Worm (Caenorhabditis elegans): ENCODE results near the gene H12C20.7.

Gene H12C20.7

ce11 chrV:11610481-11610880, 37.7 kb upstream of the H12C20.7 start, which contains the start of gene sas-5 (continued):
- TF ChIP-seq fkh-10 (GFP tag; optimal IDR thresholded peaks at IDR 0.05) (no peak), dpl-1 (GFP tag; optimal IDR thresholded peaks at IDR 0.05) (peak; percentile 85 to 92 (median 90)), jun-1 (tag; optimal IDR thresholded peaks at IDR 0.05) (peak; percentile 21), sptf-1 (tag; optimal IDR thresholded peaks at IDR 0.05) (no peak), unc-86 (tag; optimal IDR thresholded peaks at IDR 0.05) (peak; percentile 72), pqm-1 (tag; optimal IDR thresholded peaks at IDR 0.05) (no peak), lin-35 (GFP tag; optimal IDR thresholded peaks at IDR 0.05) (peak; percentile 86 to 95), isw-1 (GFP tag; IDR thresholded peaks at IDR 0.05) (peak; percentile 55), irx-1 (tag; optimal IDR thresholded peaks at IDR 0.05) (peak; percentile 59), unc-30 (tag; optimal IDR thresholded peaks at IDR 0.05) (no peak), aly-2 (tag; optimal IDR thresholded peaks at IDR 0.05) (no peak), C04F5.9 (tag; optimal IDR thresholded peaks at IDR 0.05) (peak; percentile 4), ceh-88 (GFP tag; IDR thresholded peaks at IDR 0.05) (peak; percentile 56; the same call in 1 of the 2 replicates), nhr-28 (tag; optimal IDR thresholded peaks at IDR 0.05) (no peak), fkh-4 (tag; optimal IDR thresholded peaks at IDR 0.05; ENCODE audit: borderline replicate concordance) (no peak), ceh-8 (GFP tag; optimal IDR thresholded peaks at IDR 0.05) (peak; percentile 66), mdl-1 (tag; optimal IDR thresholded peaks at IDR 0.05) (peak in 1 of 2 experiments; percentile 65), snu-23 (GFP tag; optimal IDR thresholded peaks at IDR 0.05) (peak; percentile 86), nhr-90 (tag; optimal IDR thresholded peaks at IDR 0.05; ENCODE audit: poor library complexity) (peak; percentile 86), ceh-82 (tag; optimal IDR thresholded peaks at IDR 0.05) (peak; percentile 95 to 96 (median 96)), zip-4 (GFP tag; optimal IDR thresholded peaks at IDR 0.05) (peak; percentile 41), fkh-8 (tag; optimal IDR thresholded peaks at IDR 0.05) (peak; percentile 13), rnt-1 (tag; optimal IDR thresholded peaks at IDR 0.05) (peak; percentile 91), egl-27 (tag; optimal IDR thresholded peaks at IDR 0.05) (no peak), blmp-1 (tag; optimal IDR thresholded peaks at IDR 0.05) (peak; percentile 71), pax-3 (tag; optimal IDR thresholded peaks at IDR 0.05) (peak; percentile 25), vab-15 (tag; optimal IDR thresholded peaks at IDR 0.05) (no peak), mef-2 (tag; optimal IDR thresholded peaks at IDR 0.05) (no peak), nhr-47 (tag; optimal IDR thresholded peaks at IDR 0.05) (peak; percentile 82), efl-1 (optimal IDR thresholded peaks at IDR 0.05) (peak; percentile 51 to 93), efl-1 (GFP tag; optimal IDR thresholded peaks at IDR 0.05 in 1 of 2) (peak; percentile 89 to 99), lir-3 (tag; optimal IDR thresholded peaks at IDR 0.05; ENCODE audit: poor library complexity) (peak; percentile 51), pag-3 (tag; optimal IDR thresholded peaks at IDR 0.05; ENCODE audit: borderline replicate concordance, insufficient read depth) (no peak), nhr-11 (tag; optimal IDR thresholded peaks at IDR 0.05) (peak; percentile 2), ets-5 (GFP tag; IDR thresholded peaks at IDR 0.05) (no peak), ztf-11 (tag; optimal IDR thresholded peaks at IDR 0.05) (peak in 1 of 2 experiments; percentile 61), sox-4 (tag; optimal IDR thresholded peaks at IDR 0.05) (peak; percentile 7), ceh-90 (tag; optimal IDR thresholded peaks at IDR 0.05) (no peak), hlh-17 (GFP tag; optimal IDR thresholded peaks at IDR 0.05; ENCODE audit: borderline replicate concordance) (no peak), nhr-19 (GFP tag; conservative IDR thresholded peaks at IDR 0.05) (peak; percentile 82), lin-15B (tag; optimal IDR thresholded peaks at IDR 0.05) (peak; percentile 68), lin-39 (tag; optimal IDR thresholded peaks at IDR 0.05) (peak; percentile 35), elt-2 (tag; optimal IDR thresholded peaks at IDR 0.05) (peak; percentile 64)

- TF ChIP-seq ceh-90 (tag; optimal IDR thresholded peaks at IDR 0.05) (no peak), F16B12.6 (tag; optimal IDR thresholded peaks at IDR 0.05) (no peak), Y116A8C.19 (tag; optimal IDR thresholded peaks at IDR 0.05; ENCODE audit: borderline replicate concordance) (no peak), ceh-63 (GFP tag; optimal IDR thresholded peaks at IDR 0.05) (no peak), isw-1 (GFP tag; IDR thresholded peaks at IDR 0.05) (no peak), egl-13 (tag; optimal IDR thresholded peaks at IDR 0.05) (no peak), ama-1 (optimal IDR thresholded peaks at IDR 0.05) (no peak)
These were observed 37.3 kb upstream of the H12C20.7 start, which contains the start of gene piit-1 for ce11 chrV:11610049-11610448. TSS of gene piit-1 (minus strand) at chrV:11610149.

Measured in whole organism, L1 larva.